Worm (Caenorhabditis elegans) whole organism, early embryonic: ENCODE results near the gene Y51H7C.12.

ENCODE experiments used
- ama-1 ChIP-seq: fragments of 150-350 bp; optimal IDR thresholded peaks from 2 replicates; lab custom pipeline; 2014
- ceh-36 ChIP-seq: sonication (generic microtip); optimal IDR thresholded peaks from 2 replicates; lab custom pipeline; 2016; ENCODE audit warnings: missing genetic modification characterization, inconsistent platforms, missing compliant biosample characterization
- flt-1 ChIP-seq: fragments of 200-800 bp; sonication (Bioruptor generic); IDR thresholded peaks from 2 replicates; pipeline ENCODE4 v1.3.6; 2022; ENCODE audit warnings: missing genetic modification characterization, missing compliant biosample characterization
- hmbx-1 ChIP-seq: sonication (generic microtip); optimal IDR thresholded peaks from 2 replicates; lab custom pipeline; 2016; ENCODE audit warnings: mild to moderate bottlenecking, missing genetic modification characterization, missing compliant biosample characterization
- hmg-4 ChIP-seq: fragments of 200-800 bp; sonication (Bioruptor generic); optimal IDR thresholded peaks from 2 replicates; lab custom pipeline; 2018; ENCODE audit warnings: mild to moderate bottlenecking, missing genetic modification characterization, missing compliant biosample characterization
- scrt-1 ChIP-seq: fragments of 200-800 bp; sonication (Bioruptor generic); IDR thresholded peaks from 2 replicates; pipeline ENCODE4 v1.3.6; 2022; ENCODE audit warnings: missing genetic modification characterization, missing compliant biosample characterization
- sea-1 ChIP-seq: fragments of 200-800 bp; sonication (Bioruptor generic); conservative IDR thresholded peaks from 2 replicates; pipeline ENCODE4 v1.3.6; 2022; ENCODE audit warnings: missing genetic modification characterization, missing compliant biosample characterization
- tbx-11 ChIP-seq: fragments of 200-800 bp; sonication (Bioruptor generic); IDR thresholded peaks from 2 replicates; pipeline ENCODE4 v1.3.6; 2022; ENCODE audit warnings: missing genetic modification characterization, missing compliant biosample characterization

DNA sequence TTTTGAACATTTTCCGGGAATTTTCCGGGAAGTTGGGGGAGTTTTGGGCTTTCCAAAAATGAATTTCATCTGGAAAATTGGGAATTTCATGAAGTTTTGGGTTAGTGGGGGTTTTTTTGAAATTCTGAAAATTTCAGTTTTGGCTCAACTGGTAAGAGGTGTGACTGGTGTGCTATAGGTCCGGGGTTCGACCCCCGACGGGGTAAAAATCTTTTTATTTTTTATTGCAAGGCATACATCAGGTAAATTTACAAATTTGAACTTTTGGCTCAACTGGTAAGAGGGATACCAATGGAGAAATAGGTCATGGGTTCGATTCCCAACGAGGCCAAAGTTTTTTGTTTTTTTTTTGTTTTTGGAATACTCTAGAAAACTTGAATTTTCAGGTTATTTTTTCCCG is 35.1 kb upstream of the Y51H7C.12 start:
- no peak for TF ChIP-seq ama-1 (lab: Kevin White, UChicago)
- TF ChIP-seq hmg-4: no peak
- no peak for TF ChIP-seq hmbx-1 (tag; lab: Kevin White, UChicago)
- no peak for TF ChIP-seq scrt-1 (GFP tag; lab: Robert Waterston, UW)
- no peak for TF ChIP-seq sea-1
- no peak for TF ChIP-seq tbx-11 (GFP tag; lab: Robert Waterston, UW)
- TF ChIP-seq ceh-36 (tag; lab: Kevin White, UChicago): no peak
- TF ChIP-seq flt-1: no peak
